Fruit fly (Drosophila melanogaster) whole organism, embryonic: ENCODE measurements around the gene H2.0.

Experiments used
- ATbp ChIP-seq: fragments of 200-800 bp; sonication (Bioruptor generic); optimal IDR thresholded peaks from 2 replicates; lab custom pipeline; 2017; ENCODE audit warnings: missing biosample characterization, mild to moderate bottlenecking, missing genetic modification characterization, missing genetic modification reagents
- Atf-2 ChIP-seq: fragments of 200-800 bp; sonication (Bioruptor generic); optimal IDR thresholded peaks from 2 replicates; lab custom pipeline; 2016; ENCODE audit warnings: missing biosample characterization, missing genetic modification characterization
- Atf3 ChIP-seq: fragments of 200-800 bp; sonication (Bioruptor generic); optimal IDR thresholded peaks from 3 replicates; lab custom pipeline; 2016; ENCODE audit warnings: missing biosample characterization, missing genetic modification characterization
- CG10565 ChIP-seq: fragments of 200-800 bp; sonication (Bioruptor generic); optimal IDR thresholded peaks from 3 replicates; lab custom pipeline; 2016; ENCODE audit warnings: missing biosample characterization, mild to moderate bottlenecking, missing genetic modification characterization
- CG12236 ChIP-seq: fragments of 200-800 bp; sonication (Bioruptor generic); optimal IDR thresholded peaks from 2 replicates; lab custom pipeline; 2016; ENCODE audit warnings: missing biosample characterization, missing genetic modification characterization
- CG13775 ChIP-seq: fragments of 200-800 bp; sonication (Bioruptor generic); optimal IDR thresholded peaks from 3 replicates; lab custom pipeline; 2017; ENCODE audit warnings: missing biosample characterization, mild to moderate bottlenecking, missing genetic modification characterization
- CG14965 ChIP-seq: fragments of 200-800 bp; sonication (Bioruptor generic); optimal IDR thresholded peaks from 2 replicates; lab custom pipeline; 2016; ENCODE audit warnings: missing biosample characterization, missing genetic modification characterization, borderline replicate concordance
- CG1603 ChIP-seq: fragments of 200-800 bp; sonication (Bioruptor generic); optimal IDR thresholded peaks from 2 replicates; lab custom pipeline; 2019; ENCODE audit warnings: missing biosample characterization, mild to moderate bottlenecking, missing genetic modification characterization, moderate library complexity
- CG16813 ChIP-seq: fragments of 200-800 bp; sonication (Bioruptor generic); IDR thresholded peaks from 3 replicates; pipeline ENCODE4 v1.3.6; 2022; ENCODE audit warnings: missing biosample characterization, missing genetic modification characterization; ENCODE audit not compliant: partially characterized antibody
- CG1792 ChIP-seq: fragments of 200-800 bp; sonication (Bioruptor generic); optimal IDR thresholded peaks from 2 replicates; lab custom pipeline; 2016; ENCODE audit warnings: missing biosample characterization, missing genetic modification characterization
- CG1832 ChIP-seq: fragments of 200-800 bp; sonication (Bioruptor generic); optimal IDR thresholded peaks from 2 replicates; lab custom pipeline; 2017; ENCODE audit warnings: missing biosample characterization, mild to moderate bottlenecking, missing genetic modification characterization, inconsistent platforms
- CG18476 ChIP-seq: fragments of 200-800 bp; sonication (Bioruptor generic); optimal IDR thresholded peaks from 2 replicates; lab custom pipeline; 2016; ENCODE audit warnings: missing biosample characterization, mild to moderate bottlenecking, missing genetic modification characterization
- CG2712 ChIP-seq: fragments of 200-800 bp; optimal IDR thresholded peaks from 3 replicates; lab custom pipeline; 2019; ENCODE audit warnings: missing biosample characterization, mild to moderate bottlenecking, missing genetic modification characterization, moderate library complexity
- CG30403 ChIP-seq: fragments of 200-800 bp; sonication (Bioruptor generic); optimal IDR thresholded peaks from 3 replicates; lab custom pipeline; 2016; ENCODE audit warnings: missing biosample characterization, missing genetic modification characterization
- CG42726 ChIP-seq: fragments of 200-800 bp; sonication (Bioruptor generic); IDR thresholded peaks from 2 replicates; pipeline ENCODE4 v1.3.6; 2022; ENCODE audit warnings: missing biosample characterization, missing genetic modification characterization; ENCODE audit not compliant: partially characterized antibody
- CG4730 ChIP-seq: fragments of 200-800 bp; sonication (Bioruptor generic); IDR thresholded peaks from 2 replicates; pipeline ENCODE4 v1.3.6; 2022; ENCODE audit warnings: missing biosample characterization, missing genetic modification characterization
- CG4820 ChIP-seq: fragments of 200-800 bp; sonication (Bioruptor generic); optimal IDR thresholded peaks from 3 replicates; lab custom pipeline; 2016; ENCODE audit warnings: missing biosample characterization, missing genetic modification characterization
- CG7357 ChIP-seq: fragments of 200-800 bp; sonication (Bioruptor generic); IDR thresholded peaks from 3 replicates; pipeline ENCODE4 v1.3.6; 2022; ENCODE audit warnings: missing biosample characterization, missing genetic modification characterization
- CG7839 ChIP-seq: fragments of 200-800 bp; sonication (Bioruptor generic); optimal IDR thresholded peaks from 3 replicates; lab custom pipeline; 2018; ENCODE audit warnings: missing biosample characterization, mild to moderate bottlenecking, missing genetic modification characterization, moderate library complexity
- CG8089 ChIP-seq: fragments of 200-800 bp; sonication (Bioruptor generic); optimal IDR thresholded peaks from 3 replicates; lab custom pipeline; 2016; ENCODE audit warnings: missing biosample characterization, missing genetic modification characterization
- CHES-1-like ChIP-seq: fragments of 200-800 bp; sonication (Bioruptor generic); optimal IDR thresholded peaks from 2 replicates; lab custom pipeline; 2016; ENCODE audit warnings: missing biosample characterization, missing genetic modification characterization
- Dip2 ChIP-seq: fragments of 200-800 bp; sonication (Bioruptor generic); IDR thresholded peaks from 2 replicates; pipeline ENCODE4 v1.3.6; 2022; ENCODE audit warnings: missing biosample characterization, missing genetic modification characterization
- Drgx ChIP-seq: fragments of 200-800 bp; sonication (Bioruptor generic); IDR thresholded peaks from 2 replicates; pipeline ENCODE4 v1.3.6; 2022; ENCODE audit warnings: missing biosample characterization, missing genetic modification characterization
- E2f1 ChIP-seq: fragments of 200-800 bp; sonication (Bioruptor generic); IDR thresholded peaks from 2 replicates; pipeline ENCODE4 v1.3.6; 2022; ENCODE audit warnings: missing biosample characterization, missing genetic modification characterization
- Eip74EF ChIP-seq, 2 experiments: fragments of 200-800 bp in 1 of 2; fragments of >200 bp in 1 of 2; sonication (Bioruptor generic) in 1 of 2; optimal IDR thresholded peaks; 2 replicates each; lab custom pipeline; 2017 to 2019; ENCODE audit warnings: missing biosample characterization in 2 of 2, missing genetic modification characterization in 2 of 2, mild to moderate bottlenecking in 1 of 2, moderate library complexity in 1 of 2
- Fer3 ChIP-seq: fragments of 200-800 bp; sonication (Bioruptor generic); optimal IDR thresholded peaks from 2 replicates; lab custom pipeline; 2018; ENCODE audit warnings: missing biosample characterization, mild to moderate bottlenecking, missing genetic modification characterization, moderate library complexity
- HHEX ChIP-seq: fragments of 200-800 bp; sonication (Bioruptor generic); optimal IDR thresholded peaks from 3 replicates; lab custom pipeline; 2017; ENCODE audit warnings: missing biosample characterization, mild to moderate bottlenecking, missing genetic modification characterization, missing genetic modification reagents
- Hr78 ChIP-seq, 2 experiments: fragments of 200-800 bp in 1 of 2; fragments of >200 bp in 1 of 2; sonication (Bioruptor generic) in 1 of 2; optimal IDR thresholded peaks; 2 replicates each; lab custom pipeline; 2017 to 2019; ENCODE audit warnings: missing biosample characterization in 2 of 2, missing genetic modification characterization in 2 of 2, mild to moderate bottlenecking in 1 of 2, moderate library complexity in 1 of 2
- Hsf ChIP-seq: fragments of 200-800 bp; sonication (Bioruptor generic); optimal IDR thresholded peaks from 3 replicates; lab custom pipeline; 2016; ENCODE audit warnings: missing biosample characterization, missing genetic modification characterization
- Oaz ChIP-seq: fragments of 200-800 bp; sonication (Bioruptor generic); IDR thresholded peaks from 2 replicates; pipeline ENCODE4 v1.3.6; 2022; ENCODE audit warnings: missing biosample characterization, missing genetic modification characterization
- Sox100B ChIP-seq: fragments of 200-800 bp; sonication (Bioruptor generic); optimal IDR thresholded peaks from 3 replicates; lab custom pipeline; 2018; ENCODE audit warnings: missing biosample characterization, mild to moderate bottlenecking, missing genetic modification characterization
- bcd ChIP-seq: fragments of 200-800 bp; sonication (Bioruptor generic); optimal IDR thresholded peaks from 2 replicates; lab custom pipeline; 2017; ENCODE audit warnings: missing biosample characterization, mild to moderate bottlenecking, missing genetic modification characterization
- dati ChIP-seq: fragments of 200-800 bp; sonication (Bioruptor generic); IDR thresholded peaks from 2 replicates; pipeline ENCODE4 v1.3.6; 2022; ENCODE audit warnings: missing biosample characterization, missing genetic modification characterization
- dmrt11E ChIP-seq: fragments of 200-800 bp; sonication (Bioruptor generic); optimal IDR thresholded peaks from 3 replicates; lab custom pipeline; 2018; ENCODE audit warnings: missing biosample characterization, mild to moderate bottlenecking, missing genetic modification characterization, moderate library complexity
- esg ChIP-seq: fragments of 200-800 bp; sonication (Bioruptor generic); conservative IDR thresholded peaks from 2 replicates; pipeline ENCODE4 v1.3.6; 2022; ENCODE audit warnings: missing biosample characterization, missing genetic modification characterization
- grau ChIP-seq: fragments of 200-800 bp; optimal IDR thresholded peaks from 3 replicates; lab custom pipeline; 2019; ENCODE audit warnings: missing biosample characterization, mild to moderate bottlenecking, missing genetic modification characterization, moderate library complexity
- ham ChIP-seq: fragments of 200-800 bp; sonication (Bioruptor generic); IDR thresholded peaks from 2 replicates; pipeline ENCODE4 v1.3.6; 2022; ENCODE audit warnings: missing biosample characterization, missing genetic modification characterization
- inv ChIP-seq: fragments of 200-800 bp; sonication (Bioruptor generic); IDR thresholded peaks from 2 replicates; pipeline ENCODE4 v1.3.6; 2022; ENCODE audit warnings: missing biosample characterization, missing genetic modification characterization; ENCODE audit not compliant: partially characterized antibody
- lilli ChIP-seq: fragments of 200-800 bp; sonication (Bioruptor generic); optimal IDR thresholded peaks from 3 replicates; lab custom pipeline; 2016; ENCODE audit warnings: missing biosample characterization, missing genetic modification characterization
- lov ChIP-seq, 2 experiments: fragments of 200-800 bp in 1 of 2; fragments of >200 bp in 1 of 2; sonication (Bioruptor generic) in 1 of 2; IDR thresholded peaks in 1 of 2; optimal IDR thresholded peaks in 1 of 2; 2 replicates in 1 of 2; 3 replicates in 1 of 2; pipeline versions ENCODE4 v1.3.6 to Lab custom; 2017 to 2022; ENCODE audit warnings: missing biosample characterization in 1 of 2, missing genetic modification characterization in 1 of 2
- nmo ChIP-seq: fragments of 200-800 bp; sonication (Bioruptor generic); optimal IDR thresholded peaks from 2 replicates; lab custom pipeline; 2018; ENCODE audit warnings: missing biosample characterization, mild to moderate bottlenecking, missing genetic modification characterization, moderate library complexity
- p53 ChIP-seq: fragments of 200-800 bp; sonication (Bioruptor generic); optimal IDR thresholded peaks from 2 replicates; lab custom pipeline; 2016; ENCODE audit warnings: missing biosample characterization, missing genetic modification characterization
- pum ChIP-seq: fragments of 200-800 bp; sonication (Bioruptor generic); optimal IDR thresholded peaks from 2 replicates; lab custom pipeline; 2016; ENCODE audit warnings: missing biosample characterization, missing genetic modification characterization
- run ChIP-seq: fragments of 200-800 bp; sonication (Bioruptor generic); optimal IDR thresholded peaks from 3 replicates; lab custom pipeline; 2018; ENCODE audit warnings: missing biosample characterization, mild to moderate bottlenecking, missing genetic modification characterization
- sqz ChIP-seq: fragments of 200-800 bp; sonication (Bioruptor generic); optimal IDR thresholded peaks from 3 replicates; lab custom pipeline; 2018; ENCODE audit warnings: missing biosample characterization, mild to moderate bottlenecking, missing genetic modification characterization
- ssp ChIP-seq: fragments of 200-800 bp; sonication (Bioruptor generic); IDR thresholded peaks from 2 replicates; pipeline ENCODE4 v1.3.6; 2022; ENCODE audit warnings: missing biosample characterization, missing genetic modification characterization
- trh ChIP-seq: fragments of 200-800 bp; sonication (Bioruptor generic); optimal IDR thresholded peaks from 2 replicates; lab custom pipeline; 2016; ENCODE audit warnings: missing biosample characterization, missing genetic modification characterization
- zfh2 ChIP-seq: fragments of 200-800 bp; sonication (Bioruptor generic); optimal IDR thresholded peaks from 2 replicates; lab custom pipeline; 2016; ENCODE audit warnings: missing biosample characterization, missing genetic modification characterization

Gene H2.0

DNA sequence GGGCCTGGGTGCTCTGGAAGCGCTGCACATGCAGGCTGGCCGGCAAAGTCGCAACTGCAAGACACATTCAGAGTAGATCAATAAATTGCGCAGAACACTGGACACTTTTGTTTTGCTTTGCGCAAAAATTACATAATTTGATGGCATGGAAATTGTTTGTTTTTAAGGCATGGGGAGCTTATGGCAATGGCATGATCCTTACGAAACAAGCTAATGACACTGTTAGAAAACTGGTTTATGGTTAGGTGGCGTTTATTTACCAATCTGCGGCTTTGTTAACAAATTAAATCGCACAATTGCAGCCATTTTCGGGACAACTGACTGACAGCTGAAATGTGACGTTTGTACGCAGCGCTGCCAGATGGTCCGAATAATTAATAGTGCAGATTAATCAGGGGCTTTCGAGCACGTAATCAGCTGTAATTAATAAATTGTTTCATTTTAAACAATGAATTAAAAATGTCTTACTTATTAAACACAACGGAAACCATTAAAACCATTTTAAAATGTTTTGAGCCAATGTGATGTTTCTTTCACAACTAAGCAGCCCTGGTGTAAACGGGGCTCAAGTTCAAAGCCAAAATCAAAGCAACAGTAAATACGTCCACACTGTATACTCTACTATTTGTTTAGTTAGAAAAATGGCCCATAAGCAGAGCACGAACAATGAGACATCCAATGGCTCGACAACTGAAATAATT is 43.3 kb upstream of the H2.0 start, which contains the start of the genes ND-51 and CG13994 (continued):
- peak; percentile 85 for TF ChIP-seq Atf-2 (GFP tag; lab: Kevin White, UChicago)
- no peak for TF ChIP-seq sqz (GFP tag; lab: Kevin White, UChicago)
- TF ChIP-seq lilli (GFP tag; lab: Kevin White, UChicago) = peak; percentile 93
- TF ChIP-seq CG18476 (GFP tag; lab: Kevin White, UChicago) = peak; percentile 71
- 0 out of 2 replicates have a peak, but pooled peaks have one; percentile 42 for TF ChIP-seq dati (GFP tag; lab: Robert Waterston, UW)
- TF ChIP-seq Eip74EF (GFP tag; optimal IDR thresholded peaks at IDR 0.05; lab: Kevin White, UChicago) = no peak
- TF ChIP-seq CG1832 (GFP tag; lab: Kevin White, UChicago) = no peak
- no peak for TF ChIP-seq inv (GFP tag; lab: Robert Waterston, UW)
- peak; percentile 71 for TF ChIP-seq dmrt11E (tag; lab: Kevin White, UChicago)
- peak; percentile 73 for TF ChIP-seq esg
- TF ChIP-seq Fer3 (tag; lab: Kevin White, UChicago) = peak; percentile 83
- peak; percentile 70 for TF ChIP-seq Oaz (GFP tag; lab: Robert Waterston, UW)
- TF ChIP-seq grau (tag; lab: Kevin White, UChicago) = peak; percentile 84
- TF ChIP-seq nmo = peak; percentile 89
- TF ChIP-seq lov (optimal IDR thresholded peaks at IDR 0.05; lab: Kevin White, UChicago) = no peak
- peak; percentile 64; the same call in 1 of the 3 replicates for TF ChIP-seq lov (GFP tag; IDR thresholded peaks at IDR 0.05; lab: Robert Waterston, UW)
- TF ChIP-seq bcd (GFP tag; lab: Kevin White, UChicago) = peak; percentile 86
- peak; percentile 54 for TF ChIP-seq trh
- TF ChIP-seq CG7357 (GFP tag; lab: Robert Waterston, UW) = peak; percentile 73
- TF ChIP-seq pum = peak; percentile 90
- TF ChIP-seq Drgx = peak; percentile 77
- TF ChIP-seq CG1792 (GFP tag; lab: Kevin White, UChicago) = peak; percentile 78
- TF ChIP-seq CG4730 = peak; percentile 73
- TF ChIP-seq CG14965 (GFP tag; lab: Kevin White, UChicago) = no peak
- peak in 1 of 2 experiments; percentile 38 for TF ChIP-seq Hr78 (GFP tag; optimal IDR thresholded peaks at IDR 0.05; lab: Kevin White, UChicago)
- TF ChIP-seq CHES-1-like (GFP tag; lab: Kevin White, UChicago) = peak; percentile 79
- peak; percentile 51 for TF ChIP-seq CG12236 (GFP tag; lab: Kevin White, UChicago)
- no peak for TF ChIP-seq ham (GFP tag; lab: Robert Waterston, UW)
- peak; percentile 68 for TF ChIP-seq HHEX (GFP tag; lab: Kevin White, UChicago)
- peak; percentile 94 for TF ChIP-seq ssp (GFP tag; lab: Robert Waterston, UW)
- peak; percentile 20 for TF ChIP-seq CG10565 (GFP tag; lab: Kevin White, UChicago)
- peak; percentile 79 for TF ChIP-seq zfh2 (GFP tag; lab: Kevin White, UChicago)
- TF ChIP-seq ATbp (GFP tag; lab: Kevin White, UChicago) = no peak
- TF ChIP-seq p53 (GFP tag; lab: Kevin White, UChicago) = peak; percentile 72
- peak; percentile 84 for TF ChIP-seq CG13775 (GFP tag; lab: Kevin White, UChicago)
- peak; percentile 84 for TF ChIP-seq CG7839
- TF ChIP-seq Hsf (GFP tag; lab: Kevin White, UChicago) = peak; percentile 91
- no peak for TF ChIP-seq Dip2
- TF ChIP-seq CG1603 (tag; lab: Kevin White, UChicago) = peak; percentile 85
- TF ChIP-seq Sox100B (GFP tag; lab: Kevin White, UChicago) = no peak
- peak; percentile 73 for TF ChIP-seq CG8089
- TF ChIP-seq CG4820 (GFP tag; lab: Kevin White, UChicago) = peak; percentile 82
- TF ChIP-seq CG16813 (GFP tag; lab: Robert Waterston, UW) = no peak
- TF ChIP-seq E2f1 (GFP tag; lab: Robert Waterston, UW) = peak; percentile 75
- peak; percentile 87 for TF ChIP-seq CG30403 (GFP tag; lab: Kevin White, UChicago)
- peak; percentile 52 for TF ChIP-seq Atf3 (GFP tag; lab: Kevin White, UChicago)
- TF ChIP-seq run (tag; lab: Kevin White, UChicago) = peak; percentile 58
- TF ChIP-seq CG42726 (GFP tag; lab: Robert Waterston, UW) = no peak
- TF ChIP-seq CG2712 = peak; percentile 89
